Worm (Caenorhabditis elegans) whole organism, L2 larva: ENCODE results near the gene fbxb-96.

Experiments used
- F13H6.1 ChIP-seq: sonication (generic microtip); optimal IDR thresholded peaks from 2 replicates; lab custom pipeline; 2016; ENCODE audit warnings: missing genetic modification characterization, missing compliant biosample characterization
- blmp-1 ChIP-seq: sonication (generic microtip); optimal IDR thresholded peaks from 2 replicates; lab custom pipeline; 2017; ENCODE audit warnings: missing genetic modification characterization, mild to moderate bottlenecking, missing compliant biosample characterization, antibody characterized with exemption, moderate library complexity; ENCODE audit not compliant: insufficient read depth
- lin-13 ChIP-seq: fragments of 150-350 bp; optimal IDR thresholded peaks from 2 replicates; lab custom pipeline; 2014; ENCODE audit warnings: missing biosample characterization, missing genetic modification reagents, missing genetic modification characterization
- nhr-11 ChIP-seq: fragments of 150-350 bp; optimal IDR thresholded peaks from 2 replicates; lab custom pipeline; 2014; ENCODE audit warnings: missing biosample characterization, missing genetic modification characterization
- nhr-12 ChIP-seq: fragments of 150-350 bp; optimal IDR thresholded peaks from 2 replicates; lab custom pipeline; 2014; ENCODE audit warnings: missing biosample characterization, missing genetic modification characterization
- sma-9 ChIP-seq, 2 experiments: fragments of 150-350 bp in 1 of 2; sonication (generic microtip) in 1 of 2; optimal IDR thresholded peaks; 2 replicates each; lab custom pipeline; 2014 to 2016; ENCODE audit warnings: missing genetic modification characterization in 2 of 2, mild to moderate bottlenecking in 1 of 2, missing biosample characterization in 1 of 2, missing compliant biosample characterization in 1 of 2, missing genetic modification reagents in 1 of 2, moderate library complexity in 1 of 2
- snpc-4 ChIP-seq: fragments of 150-350 bp; optimal IDR thresholded peaks from 2 replicates; lab custom pipeline; 2014; ENCODE audit warnings: missing biosample characterization, missing genetic modification characterization
- zag-1 ChIP-seq: fragments of 150-350 bp; optimal IDR thresholded peaks from 2 replicates; lab custom pipeline; 2014; ENCODE audit warnings: missing biosample characterization, missing genetic modification characterization
- ztf-11 ChIP-seq: sonication (generic microtip); optimal IDR thresholded peaks from 2 replicates; lab custom pipeline; 2017; ENCODE audit warnings: missing biosample characterization, missing genetic modification characterization
- ztf-4 ChIP-seq: fragments of 150-350 bp; optimal IDR thresholded peaks from 2 replicates; lab custom pipeline; 2014; ENCODE audit warnings: missing biosample characterization, missing genetic modification characterization

DNA sequence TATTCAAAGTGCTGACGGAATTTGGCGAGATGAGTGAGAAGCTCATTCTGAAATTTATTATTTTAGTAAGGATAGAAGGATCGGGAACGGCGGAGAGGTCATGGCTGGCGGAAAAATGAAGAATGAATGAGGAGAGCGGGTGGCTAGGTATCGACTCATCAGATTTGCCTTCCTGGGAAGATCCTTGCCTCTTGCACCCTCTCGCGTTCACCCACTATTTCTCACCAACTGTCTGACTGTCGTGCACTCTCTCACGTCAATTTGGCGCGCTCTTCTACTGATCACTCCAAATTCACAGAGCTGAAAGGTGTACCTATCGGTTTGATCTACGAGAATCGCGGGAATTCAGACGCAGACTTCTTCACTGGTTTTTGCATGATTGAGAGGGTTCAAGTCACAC, 2.1 kb downstream of the fbxb-96 start, which contains the start of gene fbxb-97:
- no peak for TF ChIP-seq zag-1 (tag; lab: Kevin White, UChicago)
- no peak for TF ChIP-seq ztf-11
- no peak for TF ChIP-seq blmp-1 (tag; lab: Kevin White, UChicago)
- no peak for TF ChIP-seq nhr-11 (tag; lab: Kevin White, UChicago)
- TF ChIP-seq ztf-4 (tag; lab: Kevin White, UChicago): no peak
- no peak for TF ChIP-seq snpc-4 (tag; lab: Kevin White, UChicago)
- no peak for TF ChIP-seq nhr-12 (tag; lab: Kevin White, UChicago)
- TF ChIP-seq F13H6.1 (tag; lab: Kevin White, UChicago): no peak
- no peak for TF ChIP-seq sma-9 (GFP tag; optimal IDR thresholded peaks at IDR 0.05; lab: Kevin White, UChicago)
- no peak for TF ChIP-seq sma-9 (tag; optimal IDR thresholded peaks at IDR 0.05; lab: Kevin White, UChicago)
- TF ChIP-seq lin-13 (GFP tag; lab: Kevin White, UChicago): no peak
